Fruit fly (Drosophila melanogaster): ENCODE measurements around the gene CG5466.
A peak's percentile ranks its signal among the peaks of the same experiment; 100 is the strongest.

The CG5466 gene

dm6 chr3R:20579816-20580215 is 37.9 kb upstream of the CG5466 start, which contains the start of the genes EloB and Srp14 (continued):
- TF ChIP-seq CG15696 (tag; optimal IDR thresholded peaks at IDR 0.05) (peak; percentile 87), CG9215 (GFP tag; IDR thresholded peaks at IDR 0.05) (peak; percentile 72), zfh1 (GFP tag; IDR thresholded peaks at IDR 0.05) (peak; percentile 83), otp (GFP tag; IDR thresholded peaks at IDR 0.05) (peak; percentile 66; the same call in 2 of the 3 replicates), cad (GFP tag; optimal IDR thresholded peaks at IDR 0.05) (no peak), pb (GFP tag; optimal IDR thresholded peaks at IDR 0.05) (peak; percentile 23), CG12659 (GFP tag; optimal IDR thresholded peaks at IDR 0.05) (peak; percentile 90), CG16779 (GFP tag; IDR thresholded peaks at IDR 0.05) (0 out of 2 replicates have a peak, but pooled peaks have one; percentile 6), seq (GFP tag; IDR thresholded peaks at IDR 0.05) (peak; percentile 74), CG4328 (GFP tag; optimal IDR thresholded peaks at IDR 0.05) (peak; percentile 65), lilli (GFP tag; optimal IDR thresholded peaks at IDR 0.05) (peak; percentile 94), Lim3 (GFP tag; IDR thresholded peaks at IDR 0.05) (no peak), CG18619 (GFP tag; optimal IDR thresholded peaks at IDR 0.05) (peak; percentile 73), BtbVII (GFP tag; optimal IDR thresholded peaks at IDR 0.05) (peak; percentile 65), CG17186 (GFP tag; optimal IDR thresholded peaks at IDR 0.05) (peak; percentile 50), CG17802 (tag; optimal IDR thresholded peaks at IDR 0.05) (peak; percentile 23), fd64A (GFP tag; optimal IDR thresholded peaks at IDR 0.05) (no peak), NK7.1 (GFP tag; optimal IDR thresholded peaks at IDR 0.05) (peak; percentile 24), Eip74EF (GFP tag; optimal IDR thresholded peaks at IDR 0.05) (no peak), CG1602 (GFP tag; optimal IDR thresholded peaks at IDR 0.05) (peak; percentile 79), H2.0 (GFP tag; IDR thresholded peaks at IDR 0.05) (peak; percentile 70), CG10462 (GFP tag; optimal IDR thresholded peaks at IDR 0.05) (peak; percentile 61), CG3407 (GFP tag; optimal IDR thresholded peaks at IDR 0.05) (peak; percentile 27), ranshi (GFP tag; IDR thresholded peaks at IDR 0.05) (no peak), CG4360 (GFP tag; IDR thresholded peaks at IDR 0.05) (no peak), CG12942 (GFP tag; optimal IDR thresholded peaks at IDR 0.05) (peak; percentile 78), CG10267 (tag; optimal IDR thresholded peaks at IDR 0.05) (peak; percentile 83), CG11723 (GFP tag; optimal IDR thresholded peaks at IDR 0.05) (peak; percentile 64), vvl (GFP tag; IDR thresholded peaks at IDR 0.05) (peak; percentile 96)

dm6 chr3R:20581376-20581775 is 36.3 kb upstream of the CG5466 start, which contains the start of gene CG34008:
TSS of gene CG34008 (minus strand) at chr3R:20581522.
- TF ChIP-seq E2f2 (GFP tag; IDR thresholded peaks at IDR 0.05) (peak; percentile 67; the same call in 1 of the 2 replicates), Dp (GFP tag; optimal IDR thresholded peaks at IDR 0.05) (peak; percentile 54), CG9609 (GFP tag; optimal IDR thresholded peaks at IDR 0.05) (no peak), gfzf (GFP tag; optimal IDR thresholded peaks at IDR 0.05) (peak; percentile 58)

- TF ChIP-seq CG10321 (GFP tag; IDR thresholded peaks at IDR 0.05) (no peak), Hey (tag; optimal IDR thresholded peaks at IDR 0.05) (no peak), C15 (GFP tag; IDR thresholded peaks at IDR 0.05) (no peak), bab2 (GFP tag; optimal IDR thresholded peaks at IDR 0.05) (no peak), CG1832 (GFP tag; optimal IDR thresholded peaks at IDR 0.05) (no peak), CG33213 (GFP tag; optimal IDR thresholded peaks at IDR 0.05) (no peak), CG1603 (tag; optimal IDR thresholded peaks at IDR 0.05) (peak; percentile 37), CG7786 (GFP tag; optimal IDR thresholded peaks at IDR 0.05) (no peak), mam (GFP tag; optimal IDR thresholded peaks at IDR 0.05) (no peak), CG15011 (GFP tag; optimal IDR thresholded peaks at IDR 0.05) (no peak), CG13624 (GFP tag; optimal IDR thresholded peaks at IDR 0.05) (peak; percentile 41), Gsc (GFP tag; IDR thresholded peaks at IDR 0.05) (no peak), Dll (GFP tag; IDR thresholded peaks at IDR 0.05; ENCODE audit: partially characterized antibody) (no peak), luna (GFP tag; optimal IDR thresholded peaks at IDR 0.05) (no peak), Tbp (GFP tag; optimal IDR thresholded peaks at IDR 0.05) (no peak), dati (GFP tag; IDR thresholded peaks at IDR 0.05) (no peak), gfzf (GFP tag; optimal IDR thresholded peaks at IDR 0.05) (peak; percentile 84), sna (GFP tag; IDR thresholded peaks at IDR 0.05; ENCODE audit: partially characterized antibody) (no peak), HmgZ (tag; optimal IDR thresholded peaks at IDR 0.05) (peak; percentile 35)
These were observed 32.1 kb upstream of the CG5466 start, which contains the start of gene CG16953 for dm6 chr3R:20585566-20585965. TSS of gene CG16953 (minus strand) at chr3R:20585833.
